Fruit fly (Drosophila melanogaster): ENCODE results near the gene Mat89Ba.

Mat89Ba gene

DNA sequence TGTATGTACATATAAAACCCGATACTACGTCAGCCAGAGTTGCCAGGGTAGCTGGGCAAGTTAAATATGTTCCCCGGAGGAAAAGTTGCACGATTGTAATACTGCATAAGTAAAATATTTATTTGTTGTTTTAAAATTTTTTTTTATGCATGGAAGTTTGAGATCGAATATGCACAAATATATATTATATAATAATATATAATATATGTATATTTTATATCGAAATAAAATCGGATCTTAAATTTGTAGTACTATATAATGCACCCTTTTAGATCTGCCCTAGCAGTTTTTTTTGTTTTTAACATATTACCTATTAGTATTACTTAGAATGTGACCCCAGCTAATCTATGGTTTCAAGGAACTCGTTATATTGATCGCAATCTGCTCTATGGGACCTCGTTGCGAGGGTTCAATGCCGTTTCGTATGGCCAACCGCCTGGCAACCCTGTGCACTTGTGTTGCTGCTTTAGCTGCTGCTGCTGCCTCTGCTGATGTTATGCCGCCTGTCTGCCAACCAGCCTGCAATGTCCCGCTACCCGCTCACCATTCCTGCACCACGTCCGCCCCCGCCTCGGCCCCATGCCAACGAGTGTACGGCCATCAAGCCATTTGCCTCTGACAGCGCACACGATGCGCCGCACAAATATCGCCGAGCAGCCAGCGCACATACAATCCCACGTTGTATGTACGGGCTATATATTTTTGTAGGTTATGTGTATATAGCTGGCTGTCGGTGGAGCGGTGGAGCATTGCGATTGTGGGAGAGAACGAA lies 36.1 kb downstream of the Mat89Ba start (continued):
- TF ChIP-seq knrl (GFP tag; IDR thresholded peaks at IDR 0.05; ENCODE audit: partially characterized antibody) (no peak), CG18476 (GFP tag; optimal IDR thresholded peaks at IDR 0.05) (peak; percentile 79), pum (GFP tag; optimal IDR thresholded peaks at IDR 0.05) (peak; percentile 38), HLH4C (GFP tag; IDR thresholded peaks at IDR 0.05; ENCODE audit: partially characterized antibody) (no peak), al (GFP tag; IDR thresholded peaks at IDR 0.05) (no peak), sna (GFP tag; IDR thresholded peaks at IDR 0.05; ENCODE audit: partially characterized antibody) (no peak), BtbVII (GFP tag; optimal IDR thresholded peaks at IDR 0.05) (peak; percentile 92), Nf-YB (GFP tag; optimal IDR thresholded peaks at IDR 0.05) (peak; percentile 81), cas (GFP tag; IDR thresholded peaks at IDR 0.05) (no peak), CG4707 (GFP tag; optimal IDR thresholded peaks at IDR 0.05) (no peak), Oaz (GFP tag; IDR thresholded peaks at IDR 0.05) (no peak), jing (GFP tag; optimal IDR thresholded peaks at IDR 0.05) (peak; percentile 69), CG1529 (GFP tag; optimal IDR thresholded peaks at IDR 0.05) (peak; percentile 88), slou (GFP tag; optimal IDR thresholded peaks at IDR 0.05) (peak; percentile 58), CG31224 (GFP tag; IDR thresholded peaks at IDR 0.05) (no peak), abd-A (tag; optimal IDR thresholded peaks at IDR 0.05) (no peak), eve (GFP tag; optimal IDR thresholded peaks at IDR 0.05) (no peak), CG7786 (GFP tag; optimal IDR thresholded peaks at IDR 0.05) (peak; percentile 84), CG8924 (tag; optimal IDR thresholded peaks at IDR 0.05) (peak; percentile 93), CG11085 (GFP tag; IDR thresholded peaks at IDR 0.05) (no peak), Awh (GFP tag; IDR thresholded peaks at IDR 0.05) (no peak), dmrt99B (tag; optimal IDR thresholded peaks at IDR 0.05) (peak; percentile 93), CG16815 (GFP tag; optimal IDR thresholded peaks at IDR 0.05) (peak; percentile 93), PHDP (tag; optimal IDR thresholded peaks at IDR 0.05) (peak; percentile 90), ind (GFP tag; optimal IDR thresholded peaks at IDR 0.05) (peak; percentile 82), bowl (GFP tag; IDR thresholded peaks at IDR 0.05) (no peak), Gug (GFP tag; IDR thresholded peaks at IDR 0.05) (peak; percentile 93), vvl (GFP tag; IDR thresholded peaks at IDR 0.05) (no peak), YL-1 (GFP tag; optimal IDR thresholded peaks at IDR 0.05) (peak; percentile 97), CG13287 (GFP tag; IDR thresholded peaks at IDR 0.05; ENCODE audit: partially characterized antibody) (no peak), unc-4 (GFP tag; IDR thresholded peaks at IDR 0.05; ENCODE audit: partially characterized antibody) (no peak), GATAe (GFP tag; conservative IDR thresholded peaks at IDR 0.05) (no peak), Drgx (GFP tag; IDR thresholded peaks at IDR 0.05) (no peak), CG17385 (GFP tag; optimal IDR thresholded peaks at IDR 0.05) (peak; percentile 73), C15 (GFP tag; IDR thresholded peaks at IDR 0.05) (no peak), nerfin-2 (GFP tag; IDR thresholded peaks at IDR 0.05; ENCODE audit: partially characterized antibody) (no peak), CG10654 (GFP tag; optimal IDR thresholded peaks at IDR 0.05) (peak; percentile 79), CG6813 (GFP tag; optimal IDR thresholded peaks at IDR 0.05) (peak; percentile 89), lab (GFP tag; optimal IDR thresholded peaks at IDR 0.05) (peak; percentile 81), jumu (GFP tag; optimal IDR thresholded peaks at IDR 0.05) (peak; percentile 49), sc (optimal IDR thresholded peaks at IDR 0.05) (no peak), sc (GFP tag; optimal IDR thresholded peaks at IDR 0.05) (peak; percentile 96), Blimp-1 (GFP tag; optimal IDR thresholded peaks at IDR 0.05) (peak; percentile 75), CG8765 (GFP tag; IDR thresholded peaks at IDR 0.05) (no peak), ssp (GFP tag; IDR thresholded peaks at IDR 0.05) (no peak), inv (GFP tag; IDR thresholded peaks at IDR 0.05; ENCODE audit: partially characterized antibody) (no peak), yki (optimal IDR thresholded peaks at IDR 0.05) (no peak), CG4820 (GFP tag; optimal IDR thresholded peaks at IDR 0.05) (peak; percentile 72), exex (tag; optimal IDR thresholded peaks at IDR 0.05) (no peak), Dbx (GFP tag; IDR thresholded peaks at IDR 0.05) (no peak)
